Fruit fly (Drosophila melanogaster) whole organism, prepupa: Measurements from ENCODE around the gene Pld3.

Source experiments
- Blimp-1 ChIP-seq: fragments of 200-800 bp; sonication (Bioruptor generic); optimal IDR thresholded peaks from 3 replicates; lab custom pipeline; 2017; ENCODE audit warnings: missing biosample characterization, missing genetic modification characterization, mild to moderate bottlenecking, moderate library complexity, missing genetic modification reagents
- CG10669 ChIP-seq: fragments of 200-800 bp; sonication (Bioruptor generic); optimal IDR thresholded peaks from 3 replicates; lab custom pipeline; 2018; ENCODE audit warnings: missing biosample characterization, mild to moderate bottlenecking, missing genetic modification characterization, moderate library complexity
- CG11294 ChIP-seq: fragments of 200-800 bp; sonication (Bioruptor generic); IDR thresholded peaks from 2 replicates; pipeline ENCODE4 v1.3.6; 2022; ENCODE audit warnings: missing biosample characterization, missing genetic modification characterization
- CG11902 ChIP-seq: fragments of 200-800 bp; sonication (Bioruptor generic); optimal IDR thresholded peaks from 3 replicates; lab custom pipeline; 2016; ENCODE audit warnings: missing biosample characterization, missing genetic modification characterization
- CG16779 ChIP-seq: fragments of 200-800 bp; sonication (Bioruptor generic); optimal IDR thresholded peaks from 3 replicates; lab custom pipeline; 2017; ENCODE audit warnings: missing biosample characterization, mild to moderate bottlenecking, missing genetic modification characterization
- CG31627 ChIP-seq: fragments of 200-800 bp; sonication (Bioruptor generic); optimal IDR thresholded peaks from 3 replicates; lab custom pipeline; 2016; ENCODE audit warnings: missing biosample characterization, missing genetic modification characterization
- CG32006 ChIP-seq: fragments of 200-800 bp; sonication (Bioruptor generic); optimal IDR thresholded peaks from 3 replicates; lab custom pipeline; 2017; ENCODE audit warnings: missing biosample characterization, mild to moderate bottlenecking, missing genetic modification characterization
- CG34406 ChIP-seq: fragments of 200-800 bp; sonication (Bioruptor generic); optimal IDR thresholded peaks from 3 replicates; lab custom pipeline; 2016; ENCODE audit warnings: missing biosample characterization, missing genetic modification characterization
- CG3919 ChIP-seq: fragments of 200-800 bp; sonication (Bioruptor generic); optimal IDR thresholded peaks from 3 replicates; lab custom pipeline; 2016; ENCODE audit warnings: missing biosample characterization, missing genetic modification characterization
- CG4318 ChIP-seq: fragments of 200-800 bp; sonication (Bioruptor generic); optimal IDR thresholded peaks from 3 replicates; lab custom pipeline; 2017; ENCODE audit warnings: missing biosample characterization, mild to moderate bottlenecking, missing genetic modification characterization
- CG6163 ChIP-seq: fragments of 200-800 bp; sonication (Bioruptor generic); IDR thresholded peaks from 3 replicates; pipeline ENCODE4 v1.3.6; 2022; ENCODE audit warnings: missing biosample characterization, missing genetic modification characterization
- CG6276 ChIP-seq: fragments of 200-800 bp; sonication (Bioruptor generic); optimal IDR thresholded peaks from 2 replicates; lab custom pipeline; 2017; ENCODE audit warnings: missing biosample characterization, mild to moderate bottlenecking, missing genetic modification characterization
- CG6792 ChIP-seq: fragments of 200-800 bp; sonication (Bioruptor generic); optimal IDR thresholded peaks from 3 replicates; lab custom pipeline; 2016; ENCODE audit warnings: missing biosample characterization, missing genetic modification characterization
- CG6808 ChIP-seq: fragments of 200-800 bp; sonication (Bioruptor generic); optimal IDR thresholded peaks from 3 replicates; lab custom pipeline; 2017; ENCODE audit warnings: missing biosample characterization, missing genetic modification characterization, mild to moderate bottlenecking, moderate library complexity, missing genetic modification reagents
- CG7368 ChIP-seq: fragments of 200-800 bp; sonication (Bioruptor generic); optimal IDR thresholded peaks from 3 replicates; lab custom pipeline; 2016; ENCODE audit warnings: missing biosample characterization, missing genetic modification characterization
- CG8632 ChIP-seq: fragments of 200-800 bp; sonication (Bioruptor generic); optimal IDR thresholded peaks from 3 replicates; lab custom pipeline; 2016; ENCODE audit warnings: missing biosample characterization, missing genetic modification characterization
- CG9139 ChIP-seq: fragments of 200-800 bp; sonication (Bioruptor generic); optimal IDR thresholded peaks from 3 replicates; lab custom pipeline; 2017; ENCODE audit warnings: missing biosample characterization, mild to moderate bottlenecking, missing genetic modification characterization
- Eip75B ChIP-seq: fragments of 200-800 bp; sonication (Bioruptor generic); optimal IDR thresholded peaks from 3 replicates; lab custom pipeline; 2016; ENCODE audit warnings: missing biosample characterization, missing genetic modification characterization
- Eip78C ChIP-seq: fragments of 200-800 bp; sonication (Bioruptor generic); peaks from one replicate; lab custom pipeline; 2016; ENCODE audit warnings: missing biosample characterization, missing genetic modification characterization
- Ets21C ChIP-seq: fragments of 200-800 bp; sonication (Bioruptor generic); optimal IDR thresholded peaks from 3 replicates; lab custom pipeline; 2016; ENCODE audit warnings: missing biosample characterization, missing genetic modification characterization
- Ets96B ChIP-seq: fragments of 200-800 bp; optimal IDR thresholded peaks from 2 replicates; lab custom pipeline; 2019; ENCODE audit warnings: missing biosample characterization, mild to moderate bottlenecking, missing genetic modification characterization, moderate library complexity
- Gug ChIP-seq: fragments of 200-800 bp; sonication (Bioruptor generic); IDR thresholded peaks from 2 replicates; pipeline ENCODE4 v1.3.6; 2022; ENCODE audit warnings: missing biosample characterization, missing genetic modification characterization
- Hr38 ChIP-seq: sonication (Bioruptor generic); optimal IDR thresholded peaks from 2 replicates; lab custom pipeline; 2016; ENCODE audit warnings: missing biosample characterization, missing genetic modification characterization
- Hr39 ChIP-seq: fragments of 200-800 bp; sonication (Bioruptor generic); optimal IDR thresholded peaks from 2 replicates; lab custom pipeline; 2016; ENCODE audit warnings: missing biosample characterization, missing genetic modification characterization
- Hr4 ChIP-seq: fragments of 200-800 bp; sonication (Bioruptor generic); optimal IDR thresholded peaks from 3 replicates; lab custom pipeline; 2016; ENCODE audit warnings: missing biosample characterization, missing genetic modification characterization
- Lpt ChIP-seq: fragments of 200-800 bp; sonication (Bioruptor generic); optimal IDR thresholded peaks from 3 replicates; lab custom pipeline; 2016; ENCODE audit warnings: missing biosample characterization, missing genetic modification characterization
- Smox ChIP-seq: fragments of 200-800 bp; sonication (Bioruptor generic); optimal IDR thresholded peaks from 3 replicates; lab custom pipeline; 2016; ENCODE audit warnings: missing biosample characterization, missing genetic modification characterization
- Sox102F ChIP-seq: fragments of 200-800 bp; sonication (Bioruptor generic); optimal IDR thresholded peaks from 2 replicates; lab custom pipeline; 2016; ENCODE audit warnings: missing biosample characterization, mild to moderate bottlenecking, missing genetic modification characterization
- Sox14 ChIP-seq: fragments of 200-800 bp; sonication (Bioruptor generic); optimal IDR thresholded peaks from 3 replicates; lab custom pipeline; 2016; ENCODE audit warnings: missing biosample characterization, missing genetic modification characterization
- Sox15 ChIP-seq: fragments of 200-800 bp; sonication (Bioruptor generic); optimal IDR thresholded peaks from 3 replicates; lab custom pipeline; 2016; ENCODE audit warnings: missing biosample characterization, missing genetic modification characterization
- achi ChIP-seq: fragments of 200-800 bp; sonication (Bioruptor generic); optimal IDR thresholded peaks from 3 replicates; lab custom pipeline; 2016; ENCODE audit warnings: missing biosample characterization, missing genetic modification characterization
- acj6 ChIP-seq: fragments of 200-800 bp; sonication (Bioruptor generic); optimal IDR thresholded peaks from 3 replicates; lab custom pipeline; 2016; ENCODE audit warnings: missing biosample characterization, missing genetic modification characterization
- cyc ChIP-seq: fragments of 200-800 bp; sonication (Bioruptor generic); optimal IDR thresholded peaks from 3 replicates; lab custom pipeline; 2016; ENCODE audit warnings: missing biosample characterization, missing genetic modification characterization
- dac ChIP-seq: fragments of 200-800 bp; sonication (Bioruptor generic); optimal IDR thresholded peaks from 2 replicates; lab custom pipeline; 2017; ENCODE audit warnings: missing biosample characterization, mild to moderate bottlenecking, missing genetic modification characterization
- dsx ChIP-seq: fragments of 200-800 bp; optimal IDR thresholded peaks from 3 replicates; lab custom pipeline; 2019; ENCODE audit warnings: missing biosample characterization, mild to moderate bottlenecking, missing genetic modification characterization, moderate library complexity; ENCODE audit not compliant: poor library complexity, severe bottlenecking
- eg ChIP-seq: fragments of 200-800 bp; sonication (Bioruptor generic); IDR thresholded peaks from 3 replicates; pipeline ENCODE4 v1.3.6; 2022; ENCODE audit warnings: missing biosample characterization, missing genetic modification characterization
- esn ChIP-seq: fragments of 200-800 bp; sonication (Bioruptor generic); optimal IDR thresholded peaks from 2 replicates; lab custom pipeline; 2016; ENCODE audit warnings: missing biosample characterization, mild to moderate bottlenecking, missing genetic modification characterization, moderate library complexity
- fd59A ChIP-seq: fragments of 200-800 bp; sonication (Bioruptor generic); optimal IDR thresholded peaks from 2 replicates; lab custom pipeline; 2017; ENCODE audit warnings: missing biosample characterization, mild to moderate bottlenecking, missing genetic modification characterization, missing genetic modification reagents
- fd85E ChIP-seq: fragments of 200-800 bp; sonication (Bioruptor generic); optimal IDR thresholded peaks from 3 replicates; lab custom pipeline; 2016; ENCODE audit warnings: missing biosample characterization, missing genetic modification characterization
- lz ChIP-seq: fragments of 200-800 bp; sonication (Bioruptor generic); optimal IDR thresholded peaks from 3 replicates; lab custom pipeline; 2016; ENCODE audit warnings: missing biosample characterization, missing genetic modification characterization
- net ChIP-seq: fragments of 200-800 bp; sonication (Bioruptor generic); optimal IDR thresholded peaks from 3 replicates; lab custom pipeline; 2016; ENCODE audit warnings: missing biosample characterization, missing genetic modification characterization
- pdm3 ChIP-seq: fragments of 200-800 bp; sonication (Bioruptor generic); optimal IDR thresholded peaks from 3 replicates; lab custom pipeline; 2016; ENCODE audit warnings: missing biosample characterization, missing genetic modification characterization
- salr ChIP-seq, 2 experiments: fragments of 200-800 bp; sonication (Bioruptor generic); optimal IDR thresholded peaks; 3 replicates each; lab custom pipeline; 2016 to 2018; ENCODE audit warnings: missing biosample characterization in 2 of 2, missing genetic modification characterization in 2 of 2, mild to moderate bottlenecking in 1 of 2
- spab ChIP-seq: fragments of 200-800 bp; sonication (Bioruptor generic); optimal IDR thresholded peaks from 2 replicates; lab custom pipeline; 2017; ENCODE audit warnings: missing biosample characterization, mild to moderate bottlenecking, missing genetic modification characterization, missing genetic modification reagents
- ss ChIP-seq, 2 experiments: fragments of 200-800 bp; sonication (Bioruptor generic); optimal IDR thresholded peaks; 2 replicates in 1 of 2; 3 replicates in 1 of 2; lab custom pipeline; 2017 to 2018; ENCODE audit warnings: mild to moderate bottlenecking in 2 of 2, missing biosample characterization in 2 of 2, missing genetic modification characterization in 2 of 2, moderate library complexity in 1 of 2
- svp ChIP-seq: fragments of 200-800 bp; sonication (Bioruptor generic); peaks from one replicate; lab custom pipeline; 2016; ENCODE audit warnings: missing biosample characterization, missing genetic modification characterization
- topi ChIP-seq: fragments of 200-800 bp; sonication (Bioruptor generic); optimal IDR thresholded peaks from 3 replicates; lab custom pipeline; 2016; ENCODE audit warnings: missing biosample characterization, missing genetic modification characterization

Gene Pld3

dm6 chr2L:21153844-21154243 is 4.8 kb upstream of the Pld3 start:
- TF ChIP-seq spab, result no peak
- TF ChIP-seq CG6792 (GFP tag; lab: Kevin White, UChicago), result no peak
- no peak for TF ChIP-seq dac (GFP tag; lab: Kevin White, UChicago)
- TF ChIP-seq Smox (GFP tag; lab: Kevin White, UChicago), result no peak
- TF ChIP-seq acj6 (GFP tag; lab: Kevin White, UChicago), result no peak
- no peak for TF ChIP-seq CG4318 (GFP tag; lab: Kevin White, UChicago)
- no peak for TF ChIP-seq Ets96B
- no peak for TF ChIP-seq CG10669
- TF ChIP-seq salr (GFP tag; optimal IDR thresholded peaks at IDR 0.05; lab: Kevin White, UChicago), result no peak
- TF ChIP-seq CG11294 (GFP tag; lab: Robert Waterston, UW), result no peak
- no peak for TF ChIP-seq cyc (GFP tag; lab: Kevin White, UChicago)
- TF ChIP-seq, all 60 proteins: peak for 0

- TF ChIP-seq fd85E (GFP tag; lab: Kevin White, UChicago) (no peak), achi (GFP tag; lab: Kevin White, UChicago) (peak; percentile 25), Sox15 (GFP tag; lab: Kevin White, UChicago) (no peak), Eip78C (GFP tag; lab: Kevin White, UChicago) (peak; percentile 77), CG4318 (GFP tag; lab: Kevin White, UChicago) (no peak), cyc (GFP tag; lab: Kevin White, UChicago) (peak; percentile 17), eg (no peak), CG6163 (GFP tag; lab: Robert Waterston, UW) (peak; percentile 43; the same call in 1 of the 3 replicates), dac (GFP tag; lab: Kevin White, UChicago) (no peak), lz (peak; percentile 19), Hr39 (GFP tag; lab: Kevin White, UChicago) (no peak), spab (no peak), CG6808 (GFP tag; lab: Kevin White, UChicago) (no peak), svp (GFP tag; lab: Kevin White, UChicago) (no peak), CG11902 (GFP tag; lab: Kevin White, UChicago) (no peak), esn (GFP tag; lab: Kevin White, UChicago) (peak; percentile 46), ss (GFP tag; optimal IDR thresholded peaks at IDR 0.05; lab: Kevin White, UChicago) (no peak), CG16779 (no peak), Blimp-1 (GFP tag; lab: Kevin White, UChicago) (no peak), CG3919 (peak; percentile 5), Hr38 (GFP tag; lab: Kevin White, UChicago) (no peak), Ets21C (no peak), CG34406 (GFP tag; lab: Kevin White, UChicago) (no peak), fd59A (GFP tag; lab: Kevin White, UChicago) (no peak), CG10669 (no peak), CG6276 (GFP tag; lab: Kevin White, UChicago) (no peak), CG32006 (no peak), Lpt (GFP tag; lab: Kevin White, UChicago) (no peak), Sox102F (GFP tag; lab: Kevin White, UChicago) (no peak), salr (GFP tag; optimal IDR thresholded peaks at IDR 0.05; lab: Kevin White, UChicago) (no peak), Gug (GFP tag; lab: Robert Waterston, UW) (no peak), CG6792 (GFP tag; lab: Kevin White, UChicago) (no peak), net (no peak), Sox14 (GFP tag; lab: Kevin White, UChicago) (no peak), CG31627 (GFP tag; lab: Kevin White, UChicago) (peak; percentile 34), Smox (GFP tag; lab: Kevin White, UChicago) (no peak), Hr4 (GFP tag; lab: Kevin White, UChicago) (peak; percentile 32), pdm3 (GFP tag; lab: Kevin White, UChicago) (peak; percentile 22), Eip75B (no peak), dsx (no peak), CG8632 (GFP tag; lab: Kevin White, UChicago) (no peak), topi (GFP tag; lab: Kevin White, UChicago) (peak; percentile 9), CG7368 (GFP tag; lab: Kevin White, UChicago) (peak; percentile 2), CG9139 (GFP tag; lab: Kevin White, UChicago) (no peak), Ets96B (no peak)
Observed at dm6 chr2L:21156156-21157040, 2.2 kb upstream of the Pld3 start, which contains the start of the genes Mpp6 and E2f2. Mpp6 (plus strand) TSS chr2L:21156288. E2f2 (minus strand) TSS chr2L:21156749.
